Worm (Caenorhabditis elegans) whole organism, L4 larva: ENCODE data around the gene Y53G8AR.9.

Experiments
- F26F4.8 ChIP-seq: fragments of 200-800 bp; sonication (Bioruptor generic); conservative IDR thresholded peaks from 2 replicates; pipeline ENCODE4 v1.3.6; 2022; ENCODE audit warnings: missing genetic modification characterization, missing compliant biosample characterization
- F49E8.2 ChIP-seq: sonication (generic microtip); optimal IDR thresholded peaks from 2 replicates; lab custom pipeline; 2016; ENCODE audit warnings: missing compliant biosample characterization, mild to moderate bottlenecking, missing genetic modification characterization, borderline replicate concordance
- T20F7.1 ChIP-seq: fragments of 200-800 bp; sonication (Bioruptor generic); optimal IDR thresholded peaks from 2 replicates; lab custom pipeline; 2018; ENCODE audit warnings: mild to moderate bottlenecking, missing genetic modification characterization, missing compliant biosample characterization
- Y75B8A.6 ChIP-seq: fragments of 200-800 bp; sonication (Bioruptor generic); IDR thresholded peaks from 2 replicates; pipeline ENCODE4 v1.3.6; 2022; ENCODE audit warnings: missing genetic modification reagents, missing genetic modification characterization, missing compliant biosample characterization
- aha-1 ChIP-seq: fragments of 150-350 bp; peaks from one replicate; lab custom pipeline; 2014; ENCODE audit warnings: missing biosample characterization, missing genetic modification characterization
- arid-1 ChIP-seq: fragments of 200-800 bp; sonication (Bioruptor generic); conservative IDR thresholded peaks from 2 replicates; pipeline ENCODE4 v1.3.6; 2022; ENCODE audit warnings: missing genetic modification reagents, missing genetic modification characterization, missing compliant biosample characterization
- ceh-32 ChIP-seq: sonication (generic microtip); optimal IDR thresholded peaks from 2 replicates; lab custom pipeline; 2016; ENCODE audit warnings: mild to moderate bottlenecking, missing genetic modification characterization, missing compliant biosample characterization; ENCODE audit not compliant: poor library complexity
- ceh-62 ChIP-seq: sonication (generic microtip); optimal IDR thresholded peaks from 2 replicates; lab custom pipeline; 2017; ENCODE audit warnings: missing biosample characterization, missing genetic modification characterization
- ces-1 ChIP-seq: fragments of 150-350 bp; sonication (generic microtip); optimal IDR thresholded peaks from 4 replicates; lab custom pipeline; 2014; ENCODE audit warnings: missing biosample characterization, missing genetic modification reagents, missing genetic modification characterization
- daf-12 ChIP-seq: fragments of 150-350 bp; optimal IDR thresholded peaks from 2 replicates; lab custom pipeline; 2014; ENCODE audit warnings: missing biosample characterization, missing genetic modification reagents, missing genetic modification characterization
- daf-16 ChIP-seq, 3 experiments: sonication (generic microtip); optimal IDR thresholded peaks; 2 replicates each; lab custom pipeline; 2016 to 2017; ENCODE audit warnings: missing genetic modification characterization in 3 of 3, missing genetic modification reagents in 3 of 3, mild to moderate bottlenecking in 2 of 3, missing compliant biosample characterization in 2 of 3, missing biosample characterization in 1 of 3, moderate library complexity in 1 of 3
- daf-8 ChIP-seq: fragments of 200-800 bp; sonication (Bioruptor generic); IDR thresholded peaks from 2 replicates; pipeline ENCODE4 v1.3.6; 2022; ENCODE audit warnings: missing genetic modification characterization, missing compliant biosample characterization
- dmd-9 ChIP-seq: fragments of 200-800 bp; sonication (Bioruptor generic); IDR thresholded peaks from 2 replicates; pipeline ENCODE4 v1.3.6; 2022; ENCODE audit warnings: missing genetic modification reagents, missing genetic modification characterization, missing compliant biosample characterization
- dve-1 ChIP-seq: sonication (generic microtip); optimal IDR thresholded peaks from 2 replicates; lab custom pipeline; 2017; ENCODE audit warnings: antibody characterized with exemption, mild to moderate bottlenecking, missing genetic modification characterization, missing compliant biosample characterization; ENCODE audit not compliant: insufficient read depth
- egl-27 ChIP-seq: sonication (generic microtip); optimal IDR thresholded peaks from 3 replicates; lab custom pipeline; 2017; ENCODE audit warnings: missing biosample characterization, missing genetic modification reagents, missing genetic modification characterization
- egl-43 ChIP-seq: fragments of 200-800 bp; sonication (Bioruptor generic); IDR thresholded peaks from 2 replicates; pipeline ENCODE4 v1.3.6; 2022; ENCODE audit warnings: missing genetic modification reagents, missing genetic modification characterization, missing compliant biosample characterization
- hmg-1.1 ChIP-seq: fragments of 200-800 bp; sonication (Bioruptor generic); IDR thresholded peaks from 2 replicates; pipeline ENCODE4 v1.3.6; 2022; ENCODE audit warnings: missing genetic modification reagents, missing genetic modification characterization, missing compliant biosample characterization
- lin-13 ChIP-seq: fragments of 150-350 bp; optimal IDR thresholded peaks from 2 replicates; lab custom pipeline; 2014; ENCODE audit warnings: missing biosample characterization, missing genetic modification reagents, missing genetic modification characterization
- lin-39 ChIP-seq: fragments of 150-350 bp; optimal IDR thresholded peaks from 2 replicates; lab custom pipeline; 2014; ENCODE audit warnings: missing biosample characterization, missing genetic modification reagents, missing genetic modification characterization
- lsy-2 ChIP-seq, 2 experiments: fragments of 150-350 bp in 1 of 2; sonication (generic microtip) in 1 of 2; optimal IDR thresholded peaks; 2 replicates each; lab custom pipeline; 2014 to 2017; ENCODE audit warnings: missing biosample characterization in 2 of 2, missing genetic modification characterization in 2 of 2
- mep-1 ChIP-seq: fragments of 150-350 bp; sonication (generic microtip); optimal IDR thresholded peaks from 3 replicates; lab custom pipeline; 2014; ENCODE audit warnings: missing biosample characterization, missing genetic modification characterization
- mes-2 ChIP-seq: sonication (generic microtip); optimal IDR thresholded peaks from 2 replicates; lab custom pipeline; 2016; ENCODE audit warnings: missing genotype, mild to moderate bottlenecking, missing genetic modification characterization, missing compliant biosample characterization; ENCODE audit not compliant: poor library complexity, severe bottlenecking
- nhr-10 ChIP-seq: fragments of 150-350 bp; optimal IDR thresholded peaks from 2 replicates; lab custom pipeline; 2014; ENCODE audit warnings: missing biosample characterization, missing genetic modification characterization
- nhr-102 ChIP-seq: sonication (generic microtip); optimal IDR thresholded peaks from 2 replicates; lab custom pipeline; 2016; ENCODE audit warnings: mild to moderate bottlenecking, missing genetic modification characterization, moderate library complexity, missing compliant biosample characterization
- nhr-28 ChIP-seq: fragments of 150-350 bp; optimal IDR thresholded peaks from 2 replicates; lab custom pipeline; 2014; ENCODE audit warnings: missing biosample characterization, missing genetic modification characterization
- nhr-6 ChIP-seq: fragments of 150-350 bp; optimal IDR thresholded peaks from 2 replicates; lab custom pipeline; 2014; ENCODE audit warnings: missing biosample characterization, missing genetic modification characterization
- nhr-77 ChIP-seq: fragments of 150-350 bp; optimal IDR thresholded peaks from 2 replicates; lab custom pipeline; 2014; ENCODE audit warnings: missing biosample characterization, missing genetic modification characterization
- pha-4 ChIP-seq, 2 experiments: fragments of 150-350 bp in 1 of 2; fragments of 200-800 bp in 1 of 2; sonication (Bioruptor generic) in 1 of 2; IDR thresholded peaks in 1 of 2; optimal IDR thresholded peaks in 1 of 2; 2 replicates each; pipeline versions ENCODE4 v1.3.6 to Lab custom; 2014 to 2022; ENCODE audit warnings: missing genetic modification characterization in 2 of 2, missing genetic modification reagents in 2 of 2, missing biosample characterization in 1 of 2, missing compliant biosample characterization in 1 of 2
- pqm-1 ChIP-seq: sonication (generic microtip); optimal IDR thresholded peaks from 2 replicates; lab custom pipeline; 2017; ENCODE audit warnings: missing biosample characterization, missing genetic modification characterization
- rbr-2 ChIP-seq: sonication (generic microtip); optimal IDR thresholded peaks from 2 replicates; lab custom pipeline; 2016; ENCODE audit warnings: missing genotype, missing genetic modification characterization, missing compliant biosample characterization
- skn-1 ChIP-seq: fragments of 150-350 bp; optimal IDR thresholded peaks from 2 replicates; lab custom pipeline; 2014; ENCODE audit warnings: missing biosample characterization, missing genetic modification characterization
- unc-62 ChIP-seq, 3 experiments: fragments of 150-350 bp in 1 of 3; sonication (generic microtip); optimal IDR thresholded peaks in 2 of 3; peaks in 1 of 3; 1 replicate in 1 of 3; 2 replicates in 2 of 3; lab custom pipeline; 2014 to 2017; ENCODE audit warnings: missing biosample characterization in 3 of 3, missing genetic modification characterization in 3 of 3, missing genetic modification reagents in 3 of 3, missing genotype in 1 of 3
- vab-7 ChIP-seq: fragments of 200-800 bp; sonication (Bioruptor generic); IDR thresholded peaks from 2 replicates; pipeline ENCODE4 v1.3.6; 2022; ENCODE audit warnings: missing genetic modification reagents, missing genetic modification characterization, missing compliant biosample characterization
- zag-1 ChIP-seq: fragments of 150-350 bp; optimal IDR thresholded peaks from 2 replicates; lab custom pipeline; 2014; ENCODE audit warnings: missing biosample characterization, missing genetic modification characterization
- zip-11 ChIP-seq: fragments of 200-800 bp; sonication (Bioruptor generic); IDR thresholded peaks from 2 replicates; pipeline ENCODE4 v1.3.6; 2022; ENCODE audit warnings: missing genetic modification characterization, missing compliant biosample characterization

Gene Y53G8AR.9

DNA sequence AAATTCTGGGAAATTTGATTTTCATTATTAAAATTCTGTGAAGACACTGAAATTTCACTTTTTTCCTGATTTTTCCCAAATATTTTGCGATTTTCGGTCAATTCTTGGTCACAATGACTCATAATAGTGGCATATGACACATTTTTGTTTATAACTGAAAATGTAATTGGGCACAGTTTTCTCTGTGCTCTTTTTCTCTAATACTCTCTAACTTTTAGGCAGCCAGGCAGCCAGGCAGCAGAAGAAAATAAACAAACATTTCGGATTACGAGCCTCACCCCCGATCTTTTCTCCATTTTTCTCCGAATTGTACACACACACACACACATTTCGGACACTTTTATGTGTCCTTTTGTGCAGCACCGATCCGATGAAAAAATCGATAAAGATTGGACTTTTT is 13.7 kb downstream of the Y53G8AR.9 start (continued):
- no peak for TF ChIP-seq daf-8
- no peak for TF ChIP-seq nhr-10 (tag; lab: Kevin White, UChicago)
- TF ChIP-seq zag-1 (tag; lab: Kevin White, UChicago): no peak
- no peak for TF ChIP-seq vab-7 (GFP tag; lab: Robert Waterston, UW)
- TF ChIP-seq daf-16 (GFP tag; optimal IDR thresholded peaks at IDR 0.05; lab: Kevin White, UChicago): no peak
- peak; percentile 42 for TF ChIP-seq daf-16 (tag; optimal IDR thresholded peaks at IDR 0.05; lab: Kevin White, UChicago)
- TF ChIP-seq T20F7.1: no peak
- peak; percentile 15 for TF ChIP-seq nhr-28 (tag; lab: Kevin White, UChicago)
- TF ChIP-seq lsy-2 (tag; optimal IDR thresholded peaks at IDR 0.05; lab: Kevin White, UChicago): no peak
- no peak for TF ChIP-seq skn-1
- no peak for TF ChIP-seq nhr-102 (tag; lab: Kevin White, UChicago)
- no peak for TF ChIP-seq mep-1 (tag; lab: Kevin White, UChicago)
- peak; percentile 11 for TF ChIP-seq mes-2 (tag; lab: Kevin White, UChicago)
- no peak for TF ChIP-seq F26F4.8 (GFP tag; lab: Robert Waterston, UW)
- no peak for TF ChIP-seq dmd-9 (GFP tag; lab: Robert Waterston, UW)
- TF ChIP-seq ces-1 (GFP tag; lab: Kevin White, UChicago): no peak

- TF ChIP-seq lin-13: no peak
- no peak for TF ChIP-seq ceh-62 (tag; lab: Kevin White, UChicago)
- no peak for TF ChIP-seq nhr-77
- TF ChIP-seq lsy-2 (tag; optimal IDR thresholded peaks at IDR 0.05; lab: Kevin White, UChicago): peak in 1 of 2 experiments; percentile 32
- peak; percentile 54 for TF ChIP-seq dve-1 (tag; lab: Kevin White, UChicago)
- TF ChIP-seq nhr-28 (tag; lab: Kevin White, UChicago): peak; percentile 15
- TF ChIP-seq pqm-1 (tag; lab: Kevin White, UChicago): peak; percentile 39
- TF ChIP-seq lin-39: no peak
- no peak for TF ChIP-seq aha-1 (tag; lab: Kevin White, UChicago)
- peak; percentile 75 for TF ChIP-seq nhr-6 (tag; lab: Kevin White, UChicago)
- TF ChIP-seq daf-16 (GFP tag; optimal IDR thresholded peaks at IDR 0.05; lab: Kevin White, UChicago): no peak
- peak; percentile 52 for TF ChIP-seq daf-16 (tag; optimal IDR thresholded peaks at IDR 0.05; lab: Kevin White, UChicago)
- no peak for TF ChIP-seq F49E8.2 (tag; lab: Kevin White, UChicago)
- TF ChIP-seq zip-11 (GFP tag; lab: Robert Waterston, UW): no peak
- TF ChIP-seq ceh-32: no peak
- no peak for TF ChIP-seq Y75B8A.6 (GFP tag; lab: Robert Waterston, UW)
- TF ChIP-seq pha-4 (GFP tag; IDR thresholded peaks at IDR 0.05; lab: Robert Waterston, UW): no peak
- peak; percentile 56 for TF ChIP-seq pha-4 (tag; optimal IDR thresholded peaks at IDR 0.05; lab: Kevin White, UChicago)
Observed at ce11 chrIII:3306322-3306721, 14.7 kb downstream of the Y53G8AR.9 start.

- TF ChIP-seq egl-43 (GFP tag; lab: Robert Waterston, UW): no peak
- TF ChIP-seq unc-62 (GFP tag; optimal IDR thresholded peaks at IDR 0.05 in 1 of 2; lab: Kevin White, UChicago): peak in 1 of 2 experiments; percentile 73
- TF ChIP-seq unc-62 (tag; optimal IDR thresholded peaks at IDR 0.05; lab: Kevin White, UChicago): no peak
- TF ChIP-seq hmg-1.1: 0 out of 2 replicates have a peak, but pooled peaks have one; percentile 43
- TF ChIP-seq egl-27 (tag; lab: Kevin White, UChicago): no peak
- TF ChIP-seq rbr-2 (tag; lab: Kevin White, UChicago): no peak
- TF ChIP-seq lsy-2 (tag; optimal IDR thresholded peaks at IDR 0.05; lab: Kevin White, UChicago): peak in 1 of 2 experiments; percentile 21
- TF ChIP-seq pqm-1 (tag; lab: Kevin White, UChicago): no peak
- no peak for TF ChIP-seq daf-12 (tag; lab: Kevin White, UChicago)
- TF ChIP-seq, all 104 proteins: peak for 3
Observed at ce11 chrIII:3304554-3304953, 16.5 kb downstream of the Y53G8AR.9 start.

DNA sequence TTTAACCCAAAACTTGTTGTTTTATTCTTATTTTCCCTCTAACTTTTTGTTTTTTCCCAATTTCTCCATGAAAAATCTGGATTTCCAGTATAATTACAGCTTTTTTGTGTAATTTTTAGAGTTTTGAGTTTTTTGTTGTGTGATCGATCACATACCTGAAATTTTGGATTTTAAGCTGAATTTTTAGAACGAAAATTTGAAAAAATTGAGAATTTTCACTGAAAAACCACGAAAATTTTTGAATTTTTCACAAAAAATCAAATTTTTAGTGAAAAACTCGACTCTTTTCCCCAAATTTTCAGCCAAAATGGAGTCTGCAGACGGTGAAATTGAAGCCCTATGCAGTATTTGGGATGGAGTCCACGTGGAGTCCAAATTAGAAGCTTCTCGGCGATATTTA is 23.9 kb downstream of the Y53G8AR.9 start, which contains the start of gene Y53G8AR.5:
TSS of gene Y53G8AR.5 (plus strand) at position 301 of the 400 bp plus-strand sequence.
- no peak for TF ChIP-seq arid-1 (GFP tag; lab: Robert Waterston, UW)
- peak; percentile 42 for TF ChIP-seq aha-1 (tag; lab: Kevin White, UChicago)
- TF ChIP-seq, all 104 proteins: peak for 1
